5 worm cellular contexts compared by ENCODE assay signal in the genomic region with DNA sequence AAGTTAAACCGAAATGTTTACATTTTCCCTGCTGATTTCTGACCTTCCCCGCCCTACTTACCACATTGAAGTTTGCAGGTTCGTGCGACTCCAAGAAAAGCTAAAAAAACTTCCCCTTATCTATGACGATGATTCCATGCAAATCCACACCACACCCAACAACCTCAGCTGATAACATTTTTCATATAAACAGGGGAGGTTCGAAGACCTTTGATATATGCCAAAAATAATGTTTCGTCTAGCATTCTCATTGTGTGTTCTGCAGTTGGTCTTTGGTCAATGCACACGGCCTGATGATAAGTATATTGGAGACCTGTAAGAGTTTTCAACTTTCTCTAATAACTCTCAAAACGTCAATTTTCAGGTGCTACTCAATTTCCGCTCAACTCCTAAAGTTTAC.
A peak's percentile ranks its signal among the peaks of the same experiment; 100 is the strongest.
TF ChIP-seq lines count a peak whose summit lies in the region.

No protein-coding gene starts in this region.

TF ChIP-seq in whole organism, L1 larva, 84 proteins besides CTCF, POLR2A, EP300 and RAD21:
- TF ChIP-seq mdl-1 (tag; optimal IDR thresholded peaks at IDR 0.05; lab: Kevin White, UChicago) (no peak), tbx-2 (tag; optimal IDR thresholded peaks at IDR 0.05; lab: Kevin White, UChicago) (no peak), lsy-2 (tag; optimal IDR thresholded peaks at IDR 0.05; lab: Kevin White, UChicago) (no peak), pax-3 (tag; optimal IDR thresholded peaks at IDR 0.05; lab: Kevin White, UChicago) (no peak), efl-1 (optimal IDR thresholded peaks at IDR 0.05; lab: Kevin White, UChicago) (no peak), efl-1 (GFP tag; optimal IDR thresholded peaks at IDR 0.05 in 1 of 2; lab: Kevin White, UChicago) (peak in 1 of 2 experiments; percentile 62), elt-2 (tag; optimal IDR thresholded peaks at IDR 0.05; lab: Kevin White, UChicago) (peak; percentile 47), ces-1 (GFP tag; optimal IDR thresholded peaks at IDR 0.05; lab: Kevin White, UChicago) (no peak), nhr-71 (tag; optimal IDR thresholded peaks at IDR 0.05; lab: Kevin White, UChicago) (no peak)

TF ChIP-seq in whole organism, L2 larva, 48 proteins besides CTCF, POLR2A, EP300 and RAD21:
- TF ChIP-seq fos-1 (tag; optimal IDR thresholded peaks at IDR 0.05; lab: Kevin White, UChicago): peak; percentile 8
- no peak for TF ChIP-seq ZK546.5 (tag; optimal IDR thresholded peaks at IDR 0.05; lab: Kevin White, UChicago)

TF ChIP-seq in whole organism, L3 larva, 47 proteins besides CTCF, POLR2A, EP300 and RAD21:
- TF ChIP-seq ztf-4 (tag; optimal IDR thresholded peaks at IDR 0.05; lab: Kevin White, UChicago) (no peak), elt-2 (tag; optimal IDR thresholded peaks at IDR 0.05; lab: Kevin White, UChicago) (peak; percentile 83), daf-12 (tag; optimal IDR thresholded peaks at IDR 0.05; lab: Kevin White, UChicago) (no peak), mml-1 (tag; optimal IDR thresholded peaks at IDR 0.05; lab: Kevin White, UChicago) (no peak), ama-1 (optimal IDR thresholded peaks at IDR 0.05; lab: Kevin White, UChicago) (no peak), jun-1 (tag; optimal IDR thresholded peaks at IDR 0.05; lab: Kevin White, UChicago) (no peak), fkh-10 (GFP tag; optimal IDR thresholded peaks at IDR 0.05; lab: Kevin White, UChicago) (no peak), pqm-1 (tag; optimal IDR thresholded peaks at IDR 0.05; lab: Kevin White, UChicago) (peak; percentile 67), egl-5 (tag; optimal IDR thresholded peaks at IDR 0.05; lab: Kevin White, UChicago) (no peak), lin-39 (tag; optimal IDR thresholded peaks at IDR 0.05; lab: Kevin White, UChicago) (no peak), elt-1 (tag; optimal IDR thresholded peaks at IDR 0.05; lab: Kevin White, UChicago) (no peak), ZK546.5 (tag; optimal IDR thresholded peaks at IDR 0.05; lab: Kevin White, UChicago) (no peak), nhr-11 (tag; optimal IDR thresholded peaks at IDR 0.05; lab: Kevin White, UChicago) (no peak), nhr-28 (tag; optimal IDR thresholded peaks at IDR 0.05; lab: Kevin White, UChicago) (no peak)
TF ChIP-seq in whole organism, L3 larva: peak in this region for 2.

TF ChIP-seq in whole organism, L4 larva, 104 proteins besides CTCF, POLR2A, EP300 and RAD21 (continues in another document):
- TF ChIP-seq dve-1 (tag; optimal IDR thresholded peaks at IDR 0.05; lab: Kevin White, UChicago; ENCODE audit: insufficient read depth) (peak; percentile 27), madf-5 (GFP tag; IDR thresholded peaks at IDR 0.05; lab: Robert Waterston, UW) (no peak), lin-29 (GFP tag; IDR thresholded peaks at IDR 0.05; lab: Robert Waterston, UW) (no peak), attf-4 (tag; optimal IDR thresholded peaks at IDR 0.05; lab: Kevin White, UChicago) (no peak), gei-8 (GFP tag; optimal IDR thresholded peaks at IDR 0.05; lab: Kevin White, UChicago) (no peak), ztf-7 (tag; optimal IDR thresholded peaks at IDR 0.05; lab: Kevin White, UChicago) (no peak), pqm-1 (tag; optimal IDR thresholded peaks at IDR 0.05; lab: Kevin White, UChicago) (peak; percentile 27), R02D3.7 (tag; optimal IDR thresholded peaks at IDR 0.05; lab: Kevin White, UChicago) (no peak), hlh-11 (tag; optimal IDR thresholded peaks at IDR 0.05; lab: Kevin White, UChicago) (peak; percentile 43), madf-9 (GFP tag; conservative IDR thresholded peaks at IDR 0.05; lab: Robert Waterston, UW) (no peak), dpl-1 (GFP tag; optimal IDR thresholded peaks at IDR 0.05; lab: Kevin White, UChicago) (no peak), F49E8.2 (tag; optimal IDR thresholded peaks at IDR 0.05; lab: Kevin White, UChicago; ENCODE audit: borderline replicate concordance) (no peak), ZK337.2 (GFP tag; IDR thresholded peaks at IDR 0.05; lab: Robert Waterston, UW) (no peak), zfp-2 (tag; optimal IDR thresholded peaks at IDR 0.05; lab: Kevin White, UChicago) (no peak), nhr-76 (tag; optimal IDR thresholded peaks at IDR 0.05; lab: Kevin White, UChicago) (no peak), nhr-42 (GFP tag; IDR thresholded peaks at IDR 0.05; lab: Robert Waterston, UW) (no peak), ceh-44 (GFP tag; IDR thresholded peaks at IDR 0.05; lab: Robert Waterston, UW) (no peak), dmd-6 (GFP tag; IDR thresholded peaks at IDR 0.05; lab: Robert Waterston, UW) (peak; percentile 67), mes-2 (tag; optimal IDR thresholded peaks at IDR 0.05; lab: Kevin White, UChicago; ENCODE audit: poor library complexity, severe bottlenecking) (no peak), pha-4 (GFP tag; IDR thresholded peaks at IDR 0.05; lab: Robert Waterston, UW) (no peak), pha-4 (tag; optimal IDR thresholded peaks at IDR 0.05; lab: Kevin White, UChicago) (no peak), Y5F2A.4 (GFP tag; optimal IDR thresholded peaks at IDR 0.05; lab: Kevin White, UChicago) (no peak), rbr-2 (tag; optimal IDR thresholded peaks at IDR 0.05; lab: Kevin White, UChicago) (no peak), lim-7 (GFP tag; IDR thresholded peaks at IDR 0.05; lab: Robert Waterston, UW) (no peak), mxl-3 (GFP tag; optimal IDR thresholded peaks at IDR 0.05; lab: Kevin White, UChicago) (no peak), ceh-28 (tag; optimal IDR thresholded peaks at IDR 0.05; lab: Kevin White, UChicago) (no peak), jun-1 (tag; optimal IDR thresholded peaks at IDR 0.05; lab: Kevin White, UChicago) (no peak), daf-16 (GFP tag; optimal IDR thresholded peaks at IDR 0.05; lab: Kevin White, UChicago) (no peak), daf-16 (tag; optimal IDR thresholded peaks at IDR 0.05; lab: Kevin White, UChicago) (peak; percentile 80), ama-1 (optimal IDR thresholded peaks at IDR 0.05; lab: Kevin White, UChicago) (no peak), Y105C5A.15 (GFP tag; IDR thresholded peaks at IDR 0.05; lab: Robert Waterston, UW) (no peak), T20F7.1 (GFP tag; optimal IDR thresholded peaks at IDR 0.05; lab: Kevin White, UChicago) (no peak), hmg-1.1 (GFP tag; IDR thresholded peaks at IDR 0.05; lab: Robert Waterston, UW) (no peak), nhr-41 (GFP tag; IDR thresholded peaks at IDR 0.05; lab: Robert Waterston, UW) (no peak)

TF ChIP-seq in whole organism, young adult, 124 proteins besides CTCF, POLR2A, EP300 and RAD21:
- TF ChIP-seq dox-1 (GFP tag; IDR thresholded peaks at IDR 0.05; lab: Robert Waterston, UW) (0 out of 2 replicates have a peak, but pooled peaks have one; percentile 13), madf-3 (GFP tag; IDR thresholded peaks at IDR 0.05; lab: Robert Waterston, UW) (no peak), nhr-80 (tag; optimal IDR thresholded peaks at IDR 0.05; lab: Kevin White, UChicago) (peak; percentile 67), fkh-3 (tag; optimal IDR thresholded peaks at IDR 0.05; lab: Kevin White, UChicago) (no peak), efl-1 (GFP tag; optimal IDR thresholded peaks at IDR 0.05; lab: Kevin White, UChicago) (no peak), ceh-27 (GFP tag; optimal IDR thresholded peaks at IDR 0.05; lab: Kevin White, UChicago) (no peak), madf-10 (tag; optimal IDR thresholded peaks at IDR 0.05; lab: Kevin White, UChicago) (no peak)
